Fruit fly (Drosophila melanogaster): ENCODE measurements around the gene Gr64e.

Gene Gr64e

dm6 chr3L:4003316-4003715, 28.6 kb upstream of the Gr64e start, which contains the start of gene CG14985 (continued):
- TF ChIP-seq CG10431 (GFP tag; optimal IDR thresholded peaks at IDR 0.05) (no peak), sd (tag; optimal IDR thresholded peaks at IDR 0.05) (peak; percentile 55), CG10209 (GFP tag; optimal IDR thresholded peaks at IDR 0.05) (no peak), da (GFP tag; optimal IDR thresholded peaks at IDR 0.05) (no peak), psq (GFP tag; optimal IDR thresholded peaks at IDR 0.05) (no peak), CG15514 (GFP tag; optimal IDR thresholded peaks at IDR 0.05) (peak; percentile 96), tap (tag; optimal IDR thresholded peaks at IDR 0.05) (no peak), CG13894 (tag; optimal IDR thresholded peaks at IDR 0.05) (no peak), sqz (GFP tag; optimal IDR thresholded peaks at IDR 0.05) (no peak), lola (GFP tag; optimal IDR thresholded peaks at IDR 0.05) (no peak), CG9797 (GFP tag; optimal IDR thresholded peaks at IDR 0.05) (peak; percentile 62), gfzf (GFP tag; optimal IDR thresholded peaks at IDR 0.05) (peak; percentile 69), B-H1 (GFP tag; IDR thresholded peaks at IDR 0.05) (no peak), MESR4 (GFP tag; optimal IDR thresholded peaks at IDR 0.05) (peak; percentile 52), CG8478 (optimal IDR thresholded peaks at IDR 0.05) (no peak), nom (GFP tag; optimal IDR thresholded peaks at IDR 0.05) (no peak), croc (GFP tag; conservative IDR thresholded peaks at IDR 0.05) (no peak), exex (tag; optimal IDR thresholded peaks at IDR 0.05) (no peak), CG18619 (GFP tag; optimal IDR thresholded peaks at IDR 0.05) (no peak), Ssrp (tag; optimal IDR thresholded peaks at IDR 0.05) (no peak), CG7357 (GFP tag; IDR thresholded peaks at IDR 0.05) (no peak), ind (GFP tag; optimal IDR thresholded peaks at IDR 0.05) (no peak), aop (GFP tag; IDR thresholded peaks at IDR 0.05) (no peak), nerfin-1 (tag; optimal IDR thresholded peaks at IDR 0.05) (peak; percentile 4), CG30020 (tag; optimal IDR thresholded peaks at IDR 0.05) (no peak), CG6175 (GFP tag; IDR thresholded peaks at IDR 0.05) (no peak), Side (GFP tag; optimal IDR thresholded peaks at IDR 0.05) (no peak), CG14965 (GFP tag; optimal IDR thresholded peaks at IDR 0.05; ENCODE audit: borderline replicate concordance) (no peak), Hsf (GFP tag; optimal IDR thresholded peaks at IDR 0.05) (no peak), fd102C (GFP tag; optimal IDR thresholded peaks at IDR 0.05) (no peak), D19B (GFP tag; optimal IDR thresholded peaks at IDR 0.05) (no peak), CG2678 (tag; optimal IDR thresholded peaks at IDR 0.05) (no peak), CG7745 (tag; optimal IDR thresholded peaks at IDR 0.05) (no peak), gsb (GFP tag; IDR thresholded peaks at IDR 0.05) (no peak), CG12744 (GFP tag; optimal IDR thresholded peaks at IDR 0.05) (no peak), MBD-R2 (GFP tag; IDR thresholded peaks at IDR 0.05) (peak; percentile 55), Myb (GFP tag; optimal IDR thresholded peaks at IDR 0.05) (peak; percentile 90), Hr39 (optimal IDR thresholded peaks at IDR 0.05) (no peak), unc-4 (GFP tag; IDR thresholded peaks at IDR 0.05; ENCODE audit: partially characterized antibody) (no peak), Jarid2 (GFP tag; optimal IDR thresholded peaks at IDR 0.05) (no peak), CG4707 (GFP tag; optimal IDR thresholded peaks at IDR 0.05) (no peak), CG2202 (tag; optimal IDR thresholded peaks at IDR 0.05) (no peak), ato (GFP tag; IDR thresholded peaks at IDR 0.05; ENCODE audit: partially characterized antibody) (no peak), CG9215 (GFP tag; IDR thresholded peaks at IDR 0.05) (no peak), yki (optimal IDR thresholded peaks at IDR 0.05) (no peak), tx (GFP tag; optimal IDR thresholded peaks at IDR 0.05) (no peak), mirr (GFP tag; optimal IDR thresholded peaks at IDR 0.05) (no peak), tin (GFP tag; optimal IDR thresholded peaks at IDR 0.05) (no peak), CG31224 (GFP tag; IDR thresholded peaks at IDR 0.05) (no peak), E2f2 (GFP tag; IDR thresholded peaks at IDR 0.05) (peak; percentile 56), Sox100B (GFP tag; optimal IDR thresholded peaks at IDR 0.05) (no peak), CG34422 (GFP tag; IDR thresholded peaks at IDR 0.05) (no peak)

All from whole organism, embryonic.